Fruit fly (Drosophila melanogaster): Measurements from ENCODE around the gene Sec61gamma.

Sec61gamma gene

dm6 chrX:19666991-19667409 lies 23.9 kb downstream of the Sec61gamma start, which contains the start of gene Zw (continued):
- TF ChIP-seq ci (GFP tag; IDR thresholded peaks at IDR 0.05) (peak; percentile 78), lab (GFP tag; optimal IDR thresholded peaks at IDR 0.05) (peak; percentile 29), CG31441 (GFP tag; IDR thresholded peaks at IDR 0.05) (no peak), usp (GFP tag; optimal IDR thresholded peaks at IDR 0.05) (no peak), Chrac-16 (GFP tag; optimal IDR thresholded peaks at IDR 0.05) (peak; percentile 53), Hr78 (GFP tag; optimal IDR thresholded peaks at IDR 0.05) (no peak), Fer1 (GFP tag; optimal IDR thresholded peaks at IDR 0.05) (no peak), CG8944 (GFP tag; optimal IDR thresholded peaks at IDR 0.05) (peak; percentile 13), Mrtf (GFP tag; IDR thresholded peaks at IDR 0.05) (peak; percentile 64; the same call in 2 of the 3 replicates), cas (GFP tag; IDR thresholded peaks at IDR 0.05) (no peak), CG17186 (GFP tag; optimal IDR thresholded peaks at IDR 0.05) (no peak), yki (optimal IDR thresholded peaks at IDR 0.05) (no peak), Hr39 (optimal IDR thresholded peaks at IDR 0.05) (no peak), CG8924 (tag; optimal IDR thresholded peaks at IDR 0.05) (peak; percentile 1), scrt (GFP tag; optimal IDR thresholded peaks at IDR 0.05) (no peak), Trl (optimal IDR thresholded peaks at IDR 0.05) (no peak), Trl (GFP tag; optimal IDR thresholded peaks at IDR 0.05) (peak; percentile 47), Dll (GFP tag; IDR thresholded peaks at IDR 0.05; ENCODE audit: partially characterized antibody) (0 out of 4 replicates have a peak, but pooled peaks have one; percentile 19), Spps (tag; optimal IDR thresholded peaks at IDR 0.05) (no peak), CG8765 (GFP tag; IDR thresholded peaks at IDR 0.05) (no peak; the same call in 1 of the 2 replicates), dimm (GFP tag; IDR thresholded peaks at IDR 0.05) (no peak), CG13424 (tag; optimal IDR thresholded peaks at IDR 0.05) (peak; percentile 39), slp2 (GFP tag; optimal IDR thresholded peaks at IDR 0.05) (no peak), Six4 (GFP tag; optimal IDR thresholded peaks at IDR 0.05) (no peak), pnt (GFP tag; optimal IDR thresholded peaks at IDR 0.05) (peak; percentile 30), gsb (GFP tag; IDR thresholded peaks at IDR 0.05) (peak; percentile 21; the same call in 1 of the 2 replicates), gcm (GFP tag; optimal IDR thresholded peaks at IDR 0.05) (no peak), CG31388 (GFP tag; optimal IDR thresholded peaks at IDR 0.05) (no peak), Ada2b (GFP tag; IDR thresholded peaks at IDR 0.05) (peak; percentile 48; the same call in 1 of the 2 replicates), CG8089 (GFP tag; optimal IDR thresholded peaks at IDR 0.05) (peak; percentile 10), D19A (tag; optimal IDR thresholded peaks at IDR 0.05) (peak; percentile 46), bsh (GFP tag; optimal IDR thresholded peaks at IDR 0.05) (peak in 1 of 2 experiments; percentile 34), ro (GFP tag; IDR thresholded peaks at IDR 0.05) (no peak), Blimp-1 (GFP tag; optimal IDR thresholded peaks at IDR 0.05) (no peak), bbx (GFP tag; IDR thresholded peaks at IDR 0.05; ENCODE audit: partially characterized antibody) (peak; percentile 61), az2 (GFP tag; optimal IDR thresholded peaks at IDR 0.05) (peak; percentile 45), TFAM (GFP tag; optimal IDR thresholded peaks at IDR 0.05) (no peak), nerfin-1 (tag; optimal IDR thresholded peaks at IDR 0.05) (peak; percentile 5), CG2129 (GFP tag; IDR thresholded peaks at IDR 0.05; ENCODE audit: partially characterized antibody) (no peak), Atf-2 (GFP tag; optimal IDR thresholded peaks at IDR 0.05) (peak; percentile 15), zen2 (GFP tag; IDR thresholded peaks at IDR 0.05; ENCODE audit: partially characterized antibody) (no peak), ewg (GFP tag; optimal IDR thresholded peaks at IDR 0.05) (no peak), Gsc (GFP tag; IDR thresholded peaks at IDR 0.05) (0 out of 2 replicates have a peak, but pooled peaks have one; percentile 16), CG6791 (GFP tag; IDR thresholded peaks at IDR 0.05; ENCODE audit: partially characterized antibody) (0 out of 3 replicates have a peak, but pooled peaks have one; percentile 22), luna (GFP tag; optimal IDR thresholded peaks at IDR 0.05) (no peak), CG7928 (GFP tag; optimal IDR thresholded peaks at IDR 0.05) (no peak), pzg (GFP tag; optimal IDR thresholded peaks at IDR 0.05) (no peak), lilli (GFP tag; optimal IDR thresholded peaks at IDR 0.05) (peak; percentile 63), Ssrp (tag; optimal IDR thresholded peaks at IDR 0.05) (peak; percentile 29), CG17359 (tag; optimal IDR thresholded peaks at IDR 0.05) (peak; percentile 31), CG1647 (GFP tag; optimal IDR thresholded peaks at IDR 0.05) (peak; percentile 11)

Data from whole organism, embryonic.